Fruit fly (Drosophila melanogaster) whole organism, embryonic: ENCODE measurements around the gene E23.

ENCODE experiments used
- Lpt ChIP-seq: fragments of >200 bp; optimal IDR thresholded peaks from 2 replicates; lab custom pipeline; 2018; ENCODE audit warnings: missing biosample characterization, missing genetic modification characterization
- Nf-YC ChIP-seq: fragments of 200-800 bp; optimal IDR thresholded peaks from 3 replicates; lab custom pipeline; 2019; ENCODE audit warnings: missing biosample characterization, mild to moderate bottlenecking, missing genetic modification characterization, moderate library complexity

dm6 chr2L:3353791-3354190, 838 bp downstream of the E23 start:
- TF ChIP-seq Nf-YC (tag; lab: Kevin White, UChicago) = no peak
- no peak for TF ChIP-seq Lpt (GFP tag; lab: Kevin White, UChicago)
